Worm (Caenorhabditis elegans) whole organism, L1 larva: ENCODE results near the gene fln-1.

Source experiments
- alr-1 ChIP-seq: fragments of 200-800 bp; sonication (Bioruptor generic); optimal IDR thresholded peaks from 2 replicates; lab custom pipeline; 2018; ENCODE audit warnings: borderline replicate concordance, mild to moderate bottlenecking, missing genetic modification characterization, missing compliant biosample characterization
- aly-2 ChIP-seq: fragments of 150-350 bp; optimal IDR thresholded peaks from 2 replicates; lab custom pipeline; 2014; ENCODE audit warnings: missing biosample characterization, missing genetic modification characterization
- blmp-1 ChIP-seq: fragments of 150-350 bp; optimal IDR thresholded peaks from 2 replicates; lab custom pipeline; 2014; ENCODE audit warnings: missing biosample characterization, missing genetic modification characterization
- lin-35 ChIP-seq, 2 experiments: fragments of 150-350 bp; optimal IDR thresholded peaks; 2 replicates each; lab custom pipeline; 2014; ENCODE audit warnings: missing biosample characterization in 2 of 2, missing genetic modification characterization in 2 of 2, missing genetic modification reagents in 2 of 2
- unc-62 ChIP-seq: fragments of 150-350 bp; optimal IDR thresholded peaks from 2 replicates; lab custom pipeline; 2014; ENCODE audit warnings: missing biosample characterization, missing genetic modification reagents, missing genetic modification characterization

DNA sequence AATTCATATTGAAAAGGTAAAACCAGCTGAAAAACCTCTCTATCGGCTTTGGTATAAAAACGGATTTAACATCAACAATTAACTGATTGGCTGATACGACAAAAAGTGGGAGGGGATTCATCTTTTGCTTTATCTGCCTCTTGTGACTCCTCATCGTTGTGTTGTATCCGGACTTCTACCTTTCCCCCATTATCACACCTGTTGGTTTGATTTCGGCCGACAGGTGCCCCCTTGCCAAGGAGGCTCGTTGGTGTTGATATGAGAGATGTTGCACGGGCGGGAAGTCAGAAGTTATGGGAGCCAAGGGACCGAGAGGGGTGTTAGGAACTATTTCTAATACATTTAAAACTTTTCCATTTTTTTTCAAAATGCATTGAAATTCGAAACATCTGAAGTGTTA lies 61.3 kb downstream of the fln-1 start:
- no peak for TF ChIP-seq alr-1 (tag; lab: Kevin White, UChicago)
- TF ChIP-seq lin-35 (GFP tag; optimal IDR thresholded peaks at IDR 0.05; lab: Kevin White, UChicago) = no peak
- no peak for TF ChIP-seq unc-62
- TF ChIP-seq aly-2 (tag; lab: Kevin White, UChicago) = no peak
- no peak for TF ChIP-seq blmp-1
